Fruit fly (Drosophila melanogaster) whole organism, wandering third instar larva: ENCODE measurements around the gene lectin-21Cb.

ENCODE experiments used
- HLH106 ChIP-seq: fragments of 200-800 bp; optimal IDR thresholded peaks from 3 replicates; lab custom pipeline; 2019; ENCODE audit warnings: missing biosample characterization, mild to moderate bottlenecking, missing genetic modification characterization, moderate library complexity
- N ChIP-seq: fragments of >200 bp; optimal IDR thresholded peaks from 2 replicates; lab custom pipeline; 2018; ENCODE audit warnings: missing biosample characterization, missing external identifiers, missing genetic modification characterization
- Vsx2 ChIP-seq: fragments of 200-300, 225-300 bp; sonication (Bioruptor generic); optimal IDR thresholded peaks from 2 replicates; lab custom pipeline; 2018; ENCODE audit warnings: missing biosample characterization, missing genetic modification characterization; ENCODE audit not compliant: partially characterized antibody
- jim ChIP-seq: fragments of 175-275, 200-325 bp; sonication (Bioruptor generic); optimal IDR thresholded peaks from 2 replicates; lab custom pipeline; 2016; ENCODE audit warnings: missing biosample characterization, mild to moderate bottlenecking, missing genetic modification characterization
- psq ChIP-seq: fragments of 200-800 bp; sonication (Bioruptor generic); optimal IDR thresholded peaks from 3 replicates; lab custom pipeline; 2017; ENCODE audit warnings: missing biosample characterization, mild to moderate bottlenecking, missing genetic modification characterization, moderate library complexity

- no peak for TF ChIP-seq HLH106 (tag; lab: Kevin White, UChicago)
- TF ChIP-seq Vsx2: no peak
- TF ChIP-seq psq: no peak
- no peak for TF ChIP-seq jim
- no peak for TF ChIP-seq N (GFP tag; lab: Kevin White, UChicago)
Observed at dm6 chr2L:594048-594447, 27.0 kb downstream of the lectin-21Cb start.
